Worm (Caenorhabditis elegans) whole organism, young adult: ENCODE results near the gene btb-2.

ENCODE experiments used
- F39B2.1 ChIP-seq: fragments of 200-800 bp; sonication (Bioruptor generic); IDR thresholded peaks from 2 replicates; pipeline ENCODE4 v1.3.6; 2022; ENCODE audit warnings: missing genetic modification reagents, missing genetic modification characterization, missing compliant biosample characterization
- K12H6.12 ChIP-seq: fragments of 200-800 bp; sonication (Bioruptor generic); optimal IDR thresholded peaks from 2 replicates; lab custom pipeline; 2018; ENCODE audit warnings: mild to moderate bottlenecking, missing genetic modification characterization, missing compliant biosample characterization
- akir-1 ChIP-seq: fragments of 200-800 bp; sonication (Bioruptor generic); optimal IDR thresholded peaks from 2 replicates; lab custom pipeline; 2018; ENCODE audit warnings: mild to moderate bottlenecking, missing genetic modification characterization, moderate library complexity, missing compliant biosample characterization
- athp-1 ChIP-seq: sonication (generic microtip); optimal IDR thresholded peaks from 2 replicates; lab custom pipeline; 2017; ENCODE audit warnings: mild to moderate bottlenecking, missing genetic modification characterization, missing compliant biosample characterization
- hmg-20 ChIP-seq: fragments of 200-800 bp; sonication (Bioruptor generic); IDR thresholded peaks from 2 replicates; pipeline ENCODE4 v1.3.6; 2022; ENCODE audit warnings: missing genetic modification reagents, missing genetic modification characterization, missing compliant biosample characterization
- lag-1 ChIP-seq: fragments of 200-800 bp; sonication (Bioruptor generic); IDR thresholded peaks from 2 replicates; pipeline ENCODE4 v1.3.6; 2022; ENCODE audit warnings: missing genetic modification reagents, missing genetic modification characterization, missing compliant biosample characterization
- lin-26 ChIP-seq: fragments of 200-800 bp; sonication (Bioruptor generic); IDR thresholded peaks from 2 replicates; pipeline ENCODE4 v1.3.6; 2022; ENCODE audit warnings: missing genetic modification reagents, missing genetic modification characterization, missing compliant biosample characterization
- mcd-1 ChIP-seq: fragments of 200-800 bp; sonication (Bioruptor generic); IDR thresholded peaks from 2 replicates; pipeline ENCODE4 v1.3.6; 2022; ENCODE audit warnings: missing genetic modification reagents, missing genetic modification characterization, missing compliant biosample characterization
- mes-4 ChIP-seq: sonication (generic microtip); optimal IDR thresholded peaks from 2 replicates; lab custom pipeline; 2016; ENCODE audit warnings: missing genotype, missing genetic modification characterization, missing compliant biosample characterization
- nfya-1 ChIP-seq: sonication (generic microtip); optimal IDR thresholded peaks from 2 replicates; lab custom pipeline; 2017; ENCODE audit warnings: antibody characterized with exemption, missing compliant biosample characterization, missing genetic modification characterization, borderline replicate concordance; ENCODE audit not compliant: insufficient read depth
- snpc-3.4 ChIP-seq: sonication (generic microtip); optimal IDR thresholded peaks from 2 replicates; lab custom pipeline; 2017; ENCODE audit warnings: missing genetic modification characterization, mild to moderate bottlenecking, missing compliant biosample characterization, antibody characterized with exemption, moderate library complexity, missing genotype, missing genetic modification reagents
- xnd-1 ChIP-seq: sonication (generic microtip); optimal IDR thresholded peaks from 2 replicates; lab custom pipeline; 2016; ENCODE audit warnings: missing genotype, missing genetic modification reagents, missing genetic modification characterization, missing compliant biosample characterization
- ztf-25 ChIP-seq: fragments of 200-800 bp; sonication (Bioruptor generic); IDR thresholded peaks from 2 replicates; pipeline ENCODE4 v1.3.6; 2022; ENCODE audit warnings: missing genetic modification reagents, missing genetic modification characterization, missing compliant biosample characterization

- no peak for TF ChIP-seq F39B2.1 (GFP tag; lab: Robert Waterston, UW)
- no peak for TF ChIP-seq ztf-25
- no peak for TF ChIP-seq lag-1 (GFP tag; lab: Robert Waterston, UW)
- TF ChIP-seq lin-26 (GFP tag; lab: Robert Waterston, UW) = no peak
- no peak for TF ChIP-seq akir-1 (GFP tag; lab: Kevin White, UChicago)
- no peak for TF ChIP-seq snpc-3.4 (tag; lab: Kevin White, UChicago)
- TF ChIP-seq K12H6.12 = no peak
- TF ChIP-seq hmg-20 = no peak
- no peak for TF ChIP-seq mes-4 (tag; lab: Kevin White, UChicago)
- no peak for TF ChIP-seq xnd-1
- TF ChIP-seq mcd-1 (GFP tag; lab: Robert Waterston, UW) = no peak
- TF ChIP-seq athp-1 (tag; lab: Kevin White, UChicago) = no peak
- TF ChIP-seq nfya-1 (tag; lab: Kevin White, UChicago) = no peak
These were observed 5.5 kb downstream of the btb-2 start, which contains the start of gene spp-11 for ce11 chrII:6407279-6407678.
